Worm (Caenorhabditis elegans): ENCODE measurements around the gene C33G3.6.

ce11 chrX:14098618-14099118 lies 14.5 kb upstream of the C33G3.6 start, which contains the start of gene F16B12.4:
- TF ChIP-seq mdl-1 (tag; optimal IDR thresholded peaks at IDR 0.05) (no peak), zip-11 (GFP tag; IDR thresholded peaks at IDR 0.05) (no peak), jun-1 (tag; optimal IDR thresholded peaks at IDR 0.05) (no peak), ama-1 (optimal IDR thresholded peaks at IDR 0.05) (no peak), fkh-10 (GFP tag; optimal IDR thresholded peaks at IDR 0.05) (no peak), ztf-11 (tag; optimal IDR thresholded peaks at IDR 0.05) (no peak), lsy-2 (tag; optimal IDR thresholded peaks at IDR 0.05) (no peak), unc-39 (tag; optimal IDR thresholded peaks at IDR 0.05) (no peak)

Data from whole organism, L4 larva.